Fruit fly (Drosophila melanogaster): ENCODE measurements around the gene Ogg1.

dm6 chrX:8731464-8731863 is 41.3 kb downstream of the Ogg1 start:
- no peak for TF ChIP-seq CG4318 (GFP tag; optimal IDR thresholded peaks at IDR 0.05)
- peak; percentile 2 for TF ChIP-seq OdsH (GFP tag; optimal IDR thresholded peaks at IDR 0.05)
- no peak for TF ChIP-seq CG31627 (GFP tag; optimal IDR thresholded peaks at IDR 0.05)
- no peak for TF ChIP-seq CG1621 (tag; optimal IDR thresholded peaks at IDR 0.05)
- no peak for TF ChIP-seq CG3919 (GFP tag; optimal IDR thresholded peaks at IDR 0.05)
- peak; percentile 18 for TF ChIP-seq CG10669 (GFP tag; optimal IDR thresholded peaks at IDR 0.05)
- no peak for TF ChIP-seq CG6808 (GFP tag; optimal IDR thresholded peaks at IDR 0.05)
- no peak for TF ChIP-seq Sox14 (GFP tag; optimal IDR thresholded peaks at IDR 0.05)
- no peak for TF ChIP-seq Hr4 (GFP tag; optimal IDR thresholded peaks at IDR 0.05)

Measured in whole organism, prepupa.